Worm (Caenorhabditis elegans) whole organism, L4 larva: ENCODE measurements around the gene C46A5.6.

Source experiments
- F49E8.2 ChIP-seq: sonication (generic microtip); optimal IDR thresholded peaks from 2 replicates; lab custom pipeline; 2016; ENCODE audit warnings: missing compliant biosample characterization, mild to moderate bottlenecking, missing genetic modification characterization, borderline replicate concordance
- T26A8.4 ChIP-seq: fragments of 200-800 bp; sonication (Bioruptor generic); IDR thresholded peaks from 2 replicates; pipeline ENCODE4 v1.3.6; 2022; ENCODE audit warnings: missing genetic modification characterization, missing compliant biosample characterization
- ZK546.5 ChIP-seq, 2 experiments: sonication (generic microtip); optimal IDR thresholded peaks; 2 replicates each; lab custom pipeline; 2017; ENCODE audit warnings: missing biosample characterization in 2 of 2, missing genetic modification characterization in 2 of 2
- aly-2 ChIP-seq: sonication (generic microtip); optimal IDR thresholded peaks from 2 replicates; lab custom pipeline; 2018; ENCODE audit warnings: missing biosample characterization, missing genetic modification characterization
- ceh-28 ChIP-seq: fragments of 150-350 bp; optimal IDR thresholded peaks from 2 replicates; lab custom pipeline; 2014; ENCODE audit warnings: missing biosample characterization, missing genetic modification reagents, missing genetic modification characterization
- daf-8 ChIP-seq: fragments of 200-800 bp; sonication (Bioruptor generic); IDR thresholded peaks from 2 replicates; pipeline ENCODE4 v1.3.6; 2022; ENCODE audit warnings: missing genetic modification characterization, missing compliant biosample characterization
- dve-1 ChIP-seq: sonication (generic microtip); optimal IDR thresholded peaks from 2 replicates; lab custom pipeline; 2017; ENCODE audit warnings: antibody characterized with exemption, mild to moderate bottlenecking, missing genetic modification characterization, missing compliant biosample characterization; ENCODE audit not compliant: insufficient read depth
- fkh-10 ChIP-seq: fragments of 150-350 bp; optimal IDR thresholded peaks from 2 replicates; lab custom pipeline; 2014; ENCODE audit warnings: missing biosample characterization, missing genetic modification reagents, missing genetic modification characterization
- jun-1 ChIP-seq: fragments of 150-350 bp; optimal IDR thresholded peaks from 2 replicates; lab custom pipeline; 2014; ENCODE audit warnings: missing biosample characterization, missing genetic modification reagents, missing genetic modification characterization
- lin-38 ChIP-seq: fragments of 200-800 bp; sonication (Bioruptor generic); IDR thresholded peaks from 2 replicates; pipeline ENCODE4 v1.3.6; 2022; ENCODE audit warnings: missing genetic modification reagents, missing genetic modification characterization, missing compliant biosample characterization
- nhr-28 ChIP-seq: fragments of 150-350 bp; optimal IDR thresholded peaks from 2 replicates; lab custom pipeline; 2014; ENCODE audit warnings: missing biosample characterization, missing genetic modification characterization
- nhr-42 ChIP-seq: fragments of 200-800 bp; sonication (Bioruptor generic); IDR thresholded peaks from 2 replicates; pipeline ENCODE4 v1.3.6; 2022; ENCODE audit warnings: missing genetic modification characterization, missing compliant biosample characterization
- unc-62 ChIP-seq, 3 experiments: fragments of 150-350 bp in 1 of 3; sonication (generic microtip); optimal IDR thresholded peaks in 2 of 3; peaks in 1 of 3; 1 replicate in 1 of 3; 2 replicates in 2 of 3; lab custom pipeline; 2014 to 2017; ENCODE audit warnings: missing biosample characterization in 3 of 3, missing genetic modification characterization in 3 of 3, missing genetic modification reagents in 3 of 3, missing genotype in 1 of 3
- ztf-11 ChIP-seq: fragments of 150-350 bp; optimal IDR thresholded peaks from 2 replicates; lab custom pipeline; 2014; ENCODE audit warnings: missing biosample characterization, missing genetic modification characterization

DNA sequence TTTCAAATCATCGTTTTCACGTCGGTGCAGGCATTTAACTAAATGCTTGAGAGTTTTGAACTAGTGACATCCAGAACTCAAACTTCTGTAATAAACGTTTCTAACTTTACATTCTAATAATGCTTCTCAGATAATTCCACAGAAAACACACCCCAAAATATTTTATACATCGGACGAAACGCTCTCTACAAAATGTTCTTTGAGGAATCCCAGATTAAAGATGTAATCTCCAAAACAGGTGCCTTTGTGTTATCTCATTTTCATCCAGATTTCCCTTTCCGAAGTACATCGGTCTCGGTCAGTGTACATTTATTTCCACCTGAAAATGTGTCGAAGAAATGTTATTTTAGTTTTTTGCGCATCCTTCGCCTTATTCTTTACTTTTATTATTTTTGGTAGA lies 41.1 kb upstream of the C46A5.6 start, which contains the start of gene C33H5.2:
- TF ChIP-seq unc-62 (GFP tag; optimal IDR thresholded peaks at IDR 0.05 in 1 of 2; lab: Kevin White, UChicago): no peak
- no peak for TF ChIP-seq unc-62 (tag; optimal IDR thresholded peaks at IDR 0.05; lab: Kevin White, UChicago)
- TF ChIP-seq ztf-11 (tag; lab: Kevin White, UChicago): no peak
- no peak for TF ChIP-seq daf-8 (GFP tag; lab: Robert Waterston, UW)
- no peak for TF ChIP-seq dve-1 (tag; lab: Kevin White, UChicago)
- no peak for TF ChIP-seq nhr-42 (GFP tag; lab: Robert Waterston, UW)
- no peak for TF ChIP-seq aly-2 (tag; lab: Kevin White, UChicago)
- TF ChIP-seq T26A8.4 (GFP tag; lab: Robert Waterston, UW): no peak
- TF ChIP-seq ZK546.5 (tag; optimal IDR thresholded peaks at IDR 0.05; lab: Kevin White, UChicago): no peak
- no peak for TF ChIP-seq lin-38
- no peak for TF ChIP-seq ceh-28 (tag; lab: Kevin White, UChicago)
- no peak for TF ChIP-seq jun-1 (tag; lab: Kevin White, UChicago)
- TF ChIP-seq F49E8.2 (tag; lab: Kevin White, UChicago): no peak
- TF ChIP-seq nhr-28: no peak
- no peak for TF ChIP-seq fkh-10 (GFP tag; lab: Kevin White, UChicago)
